Fruit fly (Drosophila melanogaster) whole organism, embryonic: ENCODE data around the gene CG5191.

Experiments used
- Awh ChIP-seq: fragments of 200-800 bp; sonication (Bioruptor generic); IDR thresholded peaks from 2 replicates; pipeline ENCODE4, ENCODE4 v1.3.6; 2022; ENCODE audit warnings: missing biosample characterization, missing genetic modification characterization
- CG10543 ChIP-seq: fragments of 200-800 bp; sonication (Bioruptor generic); optimal IDR thresholded peaks from 3 replicates; lab custom pipeline; 2017; ENCODE audit warnings: missing biosample characterization, mild to moderate bottlenecking, missing genetic modification characterization, moderate library complexity
- CG12071 ChIP-seq: fragments of 200-800 bp; sonication (Bioruptor generic); optimal IDR thresholded peaks from 3 replicates; lab custom pipeline; 2018; ENCODE audit warnings: missing biosample characterization, mild to moderate bottlenecking, missing genetic modification characterization
- CG12299 ChIP-seq: fragments of 200-800 bp; sonication (Bioruptor generic); optimal IDR thresholded peaks from 2 replicates; lab custom pipeline; 2018; ENCODE audit warnings: missing biosample characterization, mild to moderate bottlenecking, missing genetic modification characterization
- CG1233 ChIP-seq: fragments of 200-800 bp; sonication (Bioruptor generic); optimal IDR thresholded peaks from 4 replicates; lab custom pipeline; 2018; ENCODE audit warnings: missing biosample characterization, mild to moderate bottlenecking, missing genetic modification characterization
- CG12769 ChIP-seq: fragments of 200-800 bp; sonication (Bioruptor generic); optimal IDR thresholded peaks from 2 replicates; lab custom pipeline; 2019; ENCODE audit warnings: missing biosample characterization, mild to moderate bottlenecking, missing genetic modification characterization, moderate library complexity
- CG13894 ChIP-seq: fragments of 200-800 bp; sonication (Bioruptor generic); optimal IDR thresholded peaks from 3 replicates; lab custom pipeline; 2018; ENCODE audit warnings: missing biosample characterization, mild to moderate bottlenecking, missing genetic modification characterization, moderate library complexity
- CG14014 ChIP-seq: fragments of 200-800 bp; sonication (Bioruptor generic); IDR thresholded peaks from 2 replicates; pipeline ENCODE4 v1.3.6; 2022; ENCODE audit warnings: missing biosample characterization, missing genetic modification characterization
- CG15696 ChIP-seq: fragments of 200-800 bp; sonication (Bioruptor generic); optimal IDR thresholded peaks from 2 replicates; lab custom pipeline; 2019; ENCODE audit warnings: missing biosample characterization, mild to moderate bottlenecking, missing genetic modification characterization, moderate library complexity
- CG1603 ChIP-seq: fragments of 200-800 bp; sonication (Bioruptor generic); optimal IDR thresholded peaks from 2 replicates; lab custom pipeline; 2019; ENCODE audit warnings: missing biosample characterization, mild to moderate bottlenecking, missing genetic modification characterization, moderate library complexity
- CG17912 ChIP-seq: fragments of 200-800 bp; sonication (Bioruptor generic); optimal IDR thresholded peaks from 2 replicates; lab custom pipeline; 2018; ENCODE audit warnings: missing biosample characterization, mild to moderate bottlenecking, missing genetic modification characterization
- CG18262 ChIP-seq: fragments of 200-800 bp; optimal IDR thresholded peaks from 3 replicates; lab custom pipeline; 2019; ENCODE audit warnings: missing biosample characterization, mild to moderate bottlenecking, missing genetic modification characterization, moderate library complexity
- CG2875 ChIP-seq: fragments of 200-800 bp; sonication (Bioruptor generic); optimal IDR thresholded peaks from 2 replicates; lab custom pipeline; 2017; ENCODE audit warnings: missing biosample characterization, mild to moderate bottlenecking, missing genetic modification characterization, missing genetic modification reagents
- CG33213 ChIP-seq: fragments of 200-800 bp; sonication (Bioruptor generic); optimal IDR thresholded peaks from 3 replicates; lab custom pipeline; 2016; ENCODE audit warnings: missing biosample characterization, missing genetic modification characterization
- CG33557 ChIP-seq: fragments of 200-800 bp; sonication (Bioruptor generic); optimal IDR thresholded peaks from 2 replicates; lab custom pipeline; 2019; ENCODE audit warnings: missing biosample characterization, mild to moderate bottlenecking, missing genetic modification characterization, moderate library complexity
- CG3407 ChIP-seq: fragments of 200-800 bp; sonication (Bioruptor generic); optimal IDR thresholded peaks from 2 replicates; lab custom pipeline; 2018; ENCODE audit warnings: missing biosample characterization, mild to moderate bottlenecking, missing genetic modification characterization
- CG4328 ChIP-seq: fragments of 200-800 bp; sonication (Bioruptor generic); optimal IDR thresholded peaks from 3 replicates; lab custom pipeline; 2017; ENCODE audit warnings: missing biosample characterization, missing genetic modification reagents, missing genetic modification characterization
- CG5953 ChIP-seq: fragments of 200-800 bp; sonication (Bioruptor generic); IDR thresholded peaks from 2 replicates; pipeline ENCODE4 v1.3.6; 2022; ENCODE audit warnings: missing biosample characterization, missing genetic modification characterization
- CG6813 ChIP-seq: fragments of 200-800 bp; sonication (Bioruptor generic); optimal IDR thresholded peaks from 2 replicates; lab custom pipeline; 2017; ENCODE audit warnings: missing biosample characterization, missing genetic modification characterization, mild to moderate bottlenecking, moderate library complexity, missing genetic modification reagents
- CG8089 ChIP-seq: fragments of 200-800 bp; sonication (Bioruptor generic); optimal IDR thresholded peaks from 3 replicates; lab custom pipeline; 2016; ENCODE audit warnings: missing biosample characterization, missing genetic modification characterization
- CG8359 ChIP-seq: fragments of 200-800 bp; sonication (Bioruptor generic); optimal IDR thresholded peaks from 2 replicates; lab custom pipeline; 2017; ENCODE audit warnings: missing biosample characterization, mild to moderate bottlenecking, missing genetic modification characterization, borderline replicate concordance
- CrebB ChIP-seq: fragments of 200-800 bp; sonication (Bioruptor generic); optimal IDR thresholded peaks from 3 replicates; lab custom pipeline; 2018; ENCODE audit warnings: missing biosample characterization, mild to moderate bottlenecking, missing genetic modification characterization
- Dbx ChIP-seq: fragments of 200-800 bp; sonication (Bioruptor generic); IDR thresholded peaks from 3 replicates; pipeline ENCODE4 v1.3.6; 2022; ENCODE audit warnings: missing biosample characterization, missing genetic modification characterization
- Dll ChIP-seq: fragments of 200-800 bp; sonication (Bioruptor generic); IDR thresholded peaks from 4 replicates; pipeline ENCODE4 v1.3.6; 2022; ENCODE audit warnings: missing biosample characterization, missing genetic modification characterization; ENCODE audit not compliant: partially characterized antibody
- Eip74EF ChIP-seq, 2 experiments: fragments of 200-800 bp in 1 of 2; fragments of >200 bp in 1 of 2; sonication (Bioruptor generic) in 1 of 2; optimal IDR thresholded peaks; 2 replicates each; lab custom pipeline; 2017 to 2019; ENCODE audit warnings: missing biosample characterization in 2 of 2, missing genetic modification characterization in 2 of 2, mild to moderate bottlenecking in 1 of 2, moderate library complexity in 1 of 2
- H15 ChIP-seq: fragments of 200-800 bp; sonication (Bioruptor generic); IDR thresholded peaks from 3 replicates; pipeline ENCODE4 v1.3.6; 2022; ENCODE audit warnings: missing biosample characterization, missing genetic modification characterization
- HLHmδ ChIP-seq: fragments of 200-800 bp; sonication (Bioruptor generic); optimal IDR thresholded peaks from 2 replicates; lab custom pipeline; 2018; ENCODE audit warnings: missing biosample characterization, mild to moderate bottlenecking, missing genetic modification characterization, moderate library complexity
- Hand ChIP-seq: fragments of 200-800 bp; sonication (Bioruptor generic); optimal IDR thresholded peaks from 2 replicates; lab custom pipeline; 2017; ENCODE audit warnings: mild to moderate bottlenecking, missing biosample characterization, missing genetic modification reagents, missing genetic modification characterization
- MESR4 ChIP-seq: fragments of 200-800 bp; sonication (Bioruptor generic); optimal IDR thresholded peaks from 2 replicates; lab custom pipeline; 2018; ENCODE audit warnings: missing biosample characterization, mild to moderate bottlenecking, missing genetic modification characterization, moderate library complexity
- Xrp1 ChIP-seq: fragments of 200-800 bp; sonication (Bioruptor generic); IDR thresholded peaks from 2 replicates; pipeline ENCODE4 v1.3.6; 2022; ENCODE audit warnings: missing biosample characterization, missing genetic modification characterization
- YL-1 ChIP-seq: fragments of 200-800 bp; sonication (Bioruptor generic); optimal IDR thresholded peaks from 3 replicates; lab custom pipeline; 2017; ENCODE audit warnings: missing biosample characterization, mild to moderate bottlenecking, missing genetic modification characterization
- abd-A ChIP-seq: fragments of 200-800 bp; sonication (Bioruptor generic); optimal IDR thresholded peaks from 3 replicates; lab custom pipeline; 2019; ENCODE audit warnings: missing biosample characterization, mild to moderate bottlenecking, missing genetic modification characterization, moderate library complexity
- ac ChIP-seq: fragments of 200-800 bp; sonication (Bioruptor generic); optimal IDR thresholded peaks from 3 replicates; lab custom pipeline; 2017; ENCODE audit warnings: missing biosample characterization, mild to moderate bottlenecking, missing genetic modification characterization
- amos ChIP-seq: fragments of 200-800 bp; sonication (Bioruptor generic); IDR thresholded peaks from 2 replicates; pipeline ENCODE4 v1.3.6; 2022; ENCODE audit warnings: missing biosample characterization, missing genetic modification characterization; ENCODE audit not compliant: partially characterized antibody
- ara ChIP-seq: fragments of 200-800 bp; sonication (Bioruptor generic); IDR thresholded peaks from 2 replicates; pipeline ENCODE4 v1.3.6; 2022; ENCODE audit warnings: missing biosample characterization, missing genetic modification characterization
- bbx ChIP-seq: fragments of 200-800 bp; sonication (Bioruptor generic); IDR thresholded peaks from 2 replicates; pipeline ENCODE4 v1.3.6; 2022; ENCODE audit warnings: missing biosample characterization, missing genetic modification characterization; ENCODE audit not compliant: partially characterized antibody
- caup ChIP-seq: fragments of 200-800 bp; sonication (Bioruptor generic); optimal IDR thresholded peaks from 3 replicates; lab custom pipeline; 2017; ENCODE audit warnings: missing biosample characterization, mild to moderate bottlenecking, missing genetic modification characterization, moderate library complexity; ENCODE audit not compliant: severe bottlenecking
- cwo ChIP-seq: fragments of 200-800 bp; sonication (Bioruptor generic); optimal IDR thresholded peaks from 3 replicates; lab custom pipeline; 2017; ENCODE audit warnings: missing biosample characterization, missing genetic modification characterization, mild to moderate bottlenecking, moderate library complexity, missing genetic modification reagents
- en ChIP-seq: fragments of 200-800 bp; sonication (Bioruptor generic); optimal IDR thresholded peaks from 2 replicates; lab custom pipeline; 2016; ENCODE audit warnings: missing biosample characterization, missing genetic modification characterization
- eyg ChIP-seq: fragments of 200-800 bp; sonication (Bioruptor generic); optimal IDR thresholded peaks from 3 replicates; lab custom pipeline; 2016; ENCODE audit warnings: missing biosample characterization, missing genetic modification characterization
- fd64A ChIP-seq: fragments of 200-800 bp; sonication (Bioruptor generic); optimal IDR thresholded peaks from 3 replicates; lab custom pipeline; 2018; ENCODE audit warnings: missing biosample characterization, mild to moderate bottlenecking, missing genetic modification characterization
- kni ChIP-seq: fragments of 200-800 bp; sonication (Bioruptor generic); optimal IDR thresholded peaks from 3 replicates; lab custom pipeline; 2017; ENCODE audit warnings: mild to moderate bottlenecking, missing biosample characterization, missing genetic modification reagents, missing genetic modification characterization
- mirr ChIP-seq: fragments of 200-800 bp; sonication (Bioruptor generic); optimal IDR thresholded peaks from 3 replicates; lab custom pipeline; 2018; ENCODE audit warnings: missing biosample characterization, mild to moderate bottlenecking, missing genetic modification characterization
- pb ChIP-seq: fragments of 200-800 bp; sonication (Bioruptor generic); optimal IDR thresholded peaks from 3 replicates; lab custom pipeline; 2016; ENCODE audit warnings: missing biosample characterization, missing genetic modification characterization
- sens-2 ChIP-seq: fragments of 200-800 bp; sonication (Bioruptor generic); IDR thresholded peaks from 2 replicates; pipeline ENCODE4 v1.3.6; 2022; ENCODE audit warnings: missing biosample characterization, missing genetic modification characterization
- sisA ChIP-seq: fragments of 200-800 bp; sonication (Bioruptor generic); IDR thresholded peaks from 2 replicates; pipeline ENCODE4 v1.3.6; 2022; ENCODE audit warnings: missing biosample characterization, missing genetic modification characterization
- slou ChIP-seq: fragments of 200-800 bp; sonication (Bioruptor generic); optimal IDR thresholded peaks from 3 replicates; lab custom pipeline; 2016; ENCODE audit warnings: missing biosample characterization, missing genetic modification characterization
- stc ChIP-seq: fragments of 200-800 bp; sonication (Bioruptor generic); IDR thresholded peaks from 2 replicates; pipeline ENCODE4 v1.3.6; 2022; ENCODE audit warnings: missing biosample characterization, missing genetic modification characterization

The CG5191 gene

DNA sequence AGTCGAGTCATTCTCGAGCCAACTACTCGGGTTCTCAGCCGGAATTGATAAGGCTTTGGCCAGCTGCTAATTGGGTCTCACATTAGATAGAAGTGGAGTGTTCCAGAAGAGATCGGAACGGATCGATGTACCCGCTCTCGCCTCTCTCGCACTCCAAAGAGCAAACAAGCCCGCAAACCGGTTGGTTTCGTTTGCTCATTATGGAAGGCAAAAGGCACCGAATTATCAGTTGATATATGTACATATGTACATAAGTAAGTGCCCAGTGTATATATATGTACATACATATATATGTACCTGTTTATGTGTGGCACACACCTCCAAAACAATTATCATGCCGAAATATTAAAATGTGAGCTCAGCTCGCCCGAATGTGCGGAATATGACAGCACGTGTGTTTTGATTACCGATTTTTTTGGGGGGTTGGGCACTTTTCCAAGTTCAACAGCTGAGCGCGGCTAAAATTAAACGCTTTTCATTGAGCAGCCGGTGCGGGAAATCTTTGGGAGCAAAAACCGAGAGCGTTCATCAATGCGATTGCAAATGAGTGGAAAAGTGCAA is 4.9 kb upstream of the CG5191 start:
- TF ChIP-seq CG15696 (tag; lab: Kevin White, UChicago) (peak; percentile 64), H15 (0 out of 3 replicates have a peak, but pooled peaks have one; percentile 4), amos (GFP tag; lab: Robert Waterston, UW) (no peak), eyg (GFP tag; lab: Kevin White, UChicago) (no peak), Xrp1 (GFP tag; lab: Robert Waterston, UW) (peak; percentile 69), CG5953 (GFP tag; lab: Robert Waterston, UW) (no peak), CG14014 (no peak), CG8089 (no peak), slou (GFP tag; lab: Kevin White, UChicago) (no peak), CG10543 (peak; percentile 95), CG33213 (GFP tag; lab: Kevin White, UChicago) (peak; percentile 17), CG8359 (GFP tag; lab: Kevin White, UChicago) (peak; percentile 43), CG13894 (tag; lab: Kevin White, UChicago) (peak; percentile 73), mirr (peak; percentile 97), bbx (GFP tag; lab: Robert Waterston, UW) (0 out of 2 replicates have a peak, but pooled peaks have one; percentile 14), YL-1 (peak; percentile 30), CG33557 (GFP tag; lab: Kevin White, UChicago) (peak; percentile 75), CG2875 (GFP tag; lab: Kevin White, UChicago) (peak; percentile 5), Dll (GFP tag; lab: Robert Waterston, UW) (peak; percentile 33; the same call in 1 of the 4 replicates), Awh (GFP tag; lab: Robert Waterston, UW) (peak; percentile 35; the same call in 1 of the 2 replicates), fd64A (GFP tag; lab: Kevin White, UChicago) (no peak), MESR4 (GFP tag; lab: Kevin White, UChicago) (no peak), CG3407 (GFP tag; lab: Kevin White, UChicago) (peak; percentile 51), en (no peak), CG1603 (tag; lab: Kevin White, UChicago) (peak; percentile 56), sisA (GFP tag; lab: Robert Waterston, UW) (no peak), ara (no peak), ac (GFP tag; lab: Kevin White, UChicago) (no peak), caup (peak; percentile 43), cwo (GFP tag; lab: Kevin White, UChicago) (peak; percentile 96), CG18262 (tag; lab: Kevin White, UChicago) (no peak), Eip74EF (GFP tag; optimal IDR thresholded peaks at IDR 0.05; lab: Kevin White, UChicago) (peak in 1 of 2 experiments; percentile 30), abd-A (tag; lab: Kevin White, UChicago) (peak; percentile 37), CG17912 (peak; percentile 80), Hand (GFP tag; lab: Kevin White, UChicago) (peak; percentile 46), CG4328 (GFP tag; lab: Kevin White, UChicago) (peak; percentile 90), kni (peak; percentile 66), HLHmδ (GFP tag; lab: Kevin White, UChicago) (peak; percentile 89), CG6813 (GFP tag; lab: Kevin White, UChicago) (peak; percentile 51), CG12299 (tag; lab: Kevin White, UChicago) (peak; percentile 73), CG1233 (peak; percentile 82), Dbx (GFP tag; lab: Robert Waterston, UW) (no peak), stc (GFP tag; lab: Robert Waterston, UW) (0 out of 2 replicates have a peak, but pooled peaks have one; percentile 8), CG12769 (tag; lab: Kevin White, UChicago) (peak; percentile 27), CG12071 (GFP tag; lab: Kevin White, UChicago) (peak; percentile 74), sens-2 (GFP tag; lab: Robert Waterston, UW) (no peak), pb (GFP tag; lab: Kevin White, UChicago) (no peak), CrebB (tag; lab: Kevin White, UChicago) (peak; percentile 60)
